Worm (Caenorhabditis elegans): Measurements from ENCODE around the gene flp-6.

- TF ChIP-seq ets-4 (GFP tag; optimal IDR thresholded peaks at IDR 0.05) (no peak), athp-1 (tag; optimal IDR thresholded peaks at IDR 0.05) (no peak), ceh-58 (GFP tag; IDR thresholded peaks at IDR 0.05) (no peak)
Measured at ce11 chrV:9521697-9522096, 49.9 kb downstream of the flp-6 start.
